Worm (Caenorhabditis elegans): ENCODE measurements around the gene T25F10.3.

The T25F10.3 gene

ce11 chrV:6709050-6709683 lies 35.7 kb upstream of the T25F10.3 start, which contains the start of gene dlst-1 (continued):
- peak; percentile 62 for TF ChIP-seq attf-5 (GFP tag; optimal IDR thresholded peaks at IDR 0.05)
- peak; percentile 36 for TF ChIP-seq tbp1 (GFP tag; optimal IDR thresholded peaks at IDR 0.05)
- peak; percentile 65 for TF ChIP-seq dox-1 (GFP tag; IDR thresholded peaks at IDR 0.05)
- TF ChIP-seq snpc-4 (GFP tag; optimal IDR thresholded peaks at IDR 0.05): peak; percentile 3
- TF ChIP-seq snpc-4 (tag; optimal IDR thresholded peaks at IDR 0.05): peak in 2 of 4 experiments; percentile 45 to 50
- no peak for TF ChIP-seq dpl-1 (GFP tag; optimal IDR thresholded peaks at IDR 0.05)
- TF ChIP-seq atf-7 (tag; optimal IDR thresholded peaks at IDR 0.05): no peak
- peak; percentile 50 for TF ChIP-seq lin-40 (tag; optimal IDR thresholded peaks at IDR 0.05)
- no peak for TF ChIP-seq B0019.2 (GFP tag; conservative IDR thresholded peaks at IDR 0.05)
- 0 out of 2 replicates have a peak, but pooled peaks have one; percentile 17 for TF ChIP-seq hsf-1 (GFP tag; IDR thresholded peaks at IDR 0.05)
- TF ChIP-seq ztf-26 (tag; optimal IDR thresholded peaks at IDR 0.05): peak; percentile 57
- peak; percentile 35 for TF ChIP-seq him-1 (tag; optimal IDR thresholded peaks at IDR 0.05)
- no peak for TF ChIP-seq T07F8.4 (tag; optimal IDR thresholded peaks at IDR 0.05)
- no peak for TF ChIP-seq ztf-6 (GFP tag; IDR thresholded peaks at IDR 0.05)
- TF ChIP-seq zim-3 (tag; optimal IDR thresholded peaks at IDR 0.05): peak; percentile 43
- no peak for TF ChIP-seq aptf-3 (GFP tag; IDR thresholded peaks at IDR 0.05)
- TF ChIP-seq cebp-2 (GFP tag; IDR thresholded peaks at IDR 0.05): no peak
- TF ChIP-seq madf-6 (GFP tag; IDR thresholded peaks at IDR 0.05): peak; percentile 77
- no peak for TF ChIP-seq K12H6.12 (tag; optimal IDR thresholded peaks at IDR 0.05)
- peak; percentile 72; the same call in 1 of the 2 replicates for TF ChIP-seq B0336.3 (GFP tag; IDR thresholded peaks at IDR 0.05)
- TF ChIP-seq egl-44 (GFP tag; IDR thresholded peaks at IDR 0.05): no peak
- no peak for TF ChIP-seq lin-26 (GFP tag; IDR thresholded peaks at IDR 0.05)
- peak; percentile 48 for TF ChIP-seq lsl-1 (GFP tag; optimal IDR thresholded peaks at IDR 0.05)
- peak; percentile 49 for TF ChIP-seq xnd-1 (tag; optimal IDR thresholded peaks at IDR 0.05)
- TF ChIP-seq attf-3 (GFP tag; conservative IDR thresholded peaks at IDR 0.05): peak; percentile 77
- no peak for TF ChIP-seq cebp-1 (GFP tag; IDR thresholded peaks at IDR 0.05)
- peak; percentile 52 for TF ChIP-seq cebp-1 (tag; optimal IDR thresholded peaks at IDR 0.05)
- peak; percentile 10 for TF ChIP-seq snpc-1.3 (tag; optimal IDR thresholded peaks at IDR 0.05; ENCODE audit: insufficient read depth)
- TF ChIP-seq C06A6.2 (GFP tag; conservative IDR thresholded peaks at IDR 0.05): no peak
- peak; percentile 40; the same call in 1 of the 2 replicates for TF ChIP-seq rcor-1 (GFP tag; IDR thresholded peaks at IDR 0.05)
- TF ChIP-seq D2030.7 (GFP tag; IDR thresholded peaks at IDR 0.05): peak; percentile 16; the same call in 1 of the 2 replicates
- TF ChIP-seq ZK185.1 (tag; optimal IDR thresholded peaks at IDR 0.05; ENCODE audit: poor library complexity, severe bottlenecking): no peak
- peak; percentile 51 for TF ChIP-seq mcd-1 (GFP tag; IDR thresholded peaks at IDR 0.05)

- peak; percentile 59; the same call in 1 of the 2 replicates for TF ChIP-seq madf-8 (GFP tag; conservative IDR thresholded peaks at IDR 0.05)
- TF ChIP-seq hmg-20 (GFP tag; IDR thresholded peaks at IDR 0.05): no peak
- TF ChIP-seq mes-4 (tag; optimal IDR thresholded peaks at IDR 0.05): no peak
- TF ChIP-seq nhr-120 (GFP tag; IDR thresholded peaks at IDR 0.05): no peak
- TF ChIP-seq nhr-27 (tag; optimal IDR thresholded peaks at IDR 0.05): no peak
- no peak for TF ChIP-seq sdz-38 (tag; optimal IDR thresholded peaks at IDR 0.05)
- no peak for TF ChIP-seq ets-4 (GFP tag; optimal IDR thresholded peaks at IDR 0.05)
- TF ChIP-seq rcor-1 (GFP tag; IDR thresholded peaks at IDR 0.05): no peak
- TF ChIP-seq F39B2.1 (GFP tag; IDR thresholded peaks at IDR 0.05): no peak
- no peak for TF ChIP-seq madf-10 (tag; optimal IDR thresholded peaks at IDR 0.05)
- TF ChIP-seq pha-4 (tag; optimal IDR thresholded peaks at IDR 0.05): no peak
- TF ChIP-seq lin-40 (tag; optimal IDR thresholded peaks at IDR 0.05): no peak
- no peak for TF ChIP-seq B0261.1 (tag; optimal IDR thresholded peaks at IDR 0.05)
- TF ChIP-seq nhr-90 (tag; optimal IDR thresholded peaks at IDR 0.05): no peak
- TF ChIP-seq unc-130 (GFP tag; optimal IDR thresholded peaks at IDR 0.05): no peak
- peak; percentile 26 for TF ChIP-seq efl-1 (GFP tag; optimal IDR thresholded peaks at IDR 0.05)
- TF ChIP-seq zfh-2 (GFP tag; conservative IDR thresholded peaks at IDR 0.05): no peak
- TF ChIP-seq Y53G8AR.9 (GFP tag; conservative IDR thresholded peaks at IDR 0.05): no peak
- no peak for TF ChIP-seq T07F8.4 (tag; optimal IDR thresholded peaks at IDR 0.05)
- TF ChIP-seq cebp-2 (GFP tag; IDR thresholded peaks at IDR 0.05): no peak
Observed at ce11 chrV:6710462-6710861, 34.4 kb upstream of the T25F10.3 start, which contains the start of gene sna-1. Gene sna-1 (minus strand): TSS chrV:6710679.

Data from whole organism, young adult.